Worm (Caenorhabditis elegans): ENCODE results near the gene R08A2.1.

ce11 chrV:14763582-14763981 lies 44.2 kb upstream of the R08A2.1 start:
- no peak for TF ChIP-seq xnd-1 (tag; optimal IDR thresholded peaks at IDR 0.05)
- no peak for TF ChIP-seq nhr-90 (tag; optimal IDR thresholded peaks at IDR 0.05)
- no peak for TF ChIP-seq nhr-27 (tag; optimal IDR thresholded peaks at IDR 0.05)
- no peak for TF ChIP-seq F57A8.1 (GFP tag; optimal IDR thresholded peaks at IDR 0.05)
- no peak for TF ChIP-seq ztf-26 (tag; optimal IDR thresholded peaks at IDR 0.05)
- TF ChIP-seq mel-28 (tag; optimal IDR thresholded peaks at IDR 0.05; ENCODE audit: borderline replicate concordance) = no peak
- no peak for TF ChIP-seq let-526 (GFP tag; IDR thresholded peaks at IDR 0.05)
- TF ChIP-seq snpc-4 (GFP tag; optimal IDR thresholded peaks at IDR 0.05) = no peak
- no peak for TF ChIP-seq snpc-4 (tag; optimal IDR thresholded peaks at IDR 0.05)

Data from whole organism, young adult.